1 fruit fly cellular context compared by ENCODE assay signal in the genomic region with DNA sequence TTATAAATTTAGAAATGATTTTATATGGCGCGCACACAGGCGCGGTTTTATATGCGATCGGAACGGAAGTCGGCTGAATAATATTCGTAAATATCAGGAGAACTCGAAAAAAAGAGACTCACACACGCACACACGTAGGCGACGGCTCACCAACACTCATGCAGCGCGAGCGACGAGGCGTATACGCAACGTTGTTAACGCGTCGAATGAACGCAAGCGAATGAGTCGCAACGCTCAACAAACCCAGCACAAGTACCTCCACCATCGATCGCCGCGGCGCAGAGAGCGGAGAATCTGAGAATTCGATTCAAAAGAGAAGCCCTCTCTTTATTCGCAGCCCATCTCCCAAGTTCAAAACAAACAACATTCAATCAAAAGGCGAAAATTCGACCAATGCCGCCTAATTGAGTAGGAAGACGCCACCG.
TF ChIP-seq lines count a peak whose summit lies in the region.

No protein-coding gene starts in this region.

TF ChIP-seq in whole organism, embryonic, 481 proteins besides CTCF, POLR2A, EP300 and RAD21 (continued from another document and continues in another):
- peak; percentile 47; the same call in 1 of the 2 replicates for TF ChIP-seq sna (GFP tag; IDR thresholded peaks at IDR 0.05; lab: Robert Waterston, UW; ENCODE audit: partially characterized antibody)
- no peak for TF ChIP-seq trh (GFP tag; optimal IDR thresholded peaks at IDR 0.05; lab: Kevin White, UChicago)
- peak in 1 of 2 experiments; percentile 31 for TF ChIP-seq crp (GFP tag; optimal IDR thresholded peaks at IDR 0.05; lab: Kevin White, UChicago)
- peak; percentile 60; the same call in 1 of the 3 replicates for TF ChIP-seq CG34422 (GFP tag; IDR thresholded peaks at IDR 0.05; lab: Robert Waterston, UW)
- peak; percentile 47 for TF ChIP-seq CG17912 (GFP tag; optimal IDR thresholded peaks at IDR 0.05; lab: Kevin White, UChicago)
- TF ChIP-seq ftz-f1 (GFP tag; optimal IDR thresholded peaks at IDR 0.05; lab: Kevin White, UChicago) = peak; percentile 77
- peak; percentile 76 for TF ChIP-seq caup (GFP tag; optimal IDR thresholded peaks at IDR 0.05; lab: Kevin White, UChicago; ENCODE audit: severe bottlenecking)
- peak; percentile 52 for TF ChIP-seq slbo (GFP tag; IDR thresholded peaks at IDR 0.05; lab: Robert Waterston, UW)
- no peak for TF ChIP-seq H15 (GFP tag; IDR thresholded peaks at IDR 0.05; lab: Robert Waterston, UW)
- TF ChIP-seq Neu2 (GFP tag; optimal IDR thresholded peaks at IDR 0.05; lab: Kevin White, UChicago; ENCODE audit: borderline replicate concordance) = no peak
- no peak for TF ChIP-seq Optix (GFP tag; IDR thresholded peaks at IDR 0.05; lab: Robert Waterston, UW)
- peak; percentile 97 for TF ChIP-seq CG3163 (GFP tag; optimal IDR thresholded peaks at IDR 0.05; lab: Kevin White, UChicago)
- TF ChIP-seq gsb (GFP tag; IDR thresholded peaks at IDR 0.05; lab: Robert Waterston, UW) = 0 out of 2 replicates have a peak, but pooled peaks have one; percentile 39
- TF ChIP-seq CG8281 (tag; optimal IDR thresholded peaks at IDR 0.05; lab: Kevin White, UChicago) = no peak
- no peak for TF ChIP-seq p53 (GFP tag; optimal IDR thresholded peaks at IDR 0.05; lab: Kevin White, UChicago)
- no peak for TF ChIP-seq fd3F (GFP tag; optimal IDR thresholded peaks at IDR 0.05; lab: Kevin White, UChicago)
- TF ChIP-seq CHES-1-like (GFP tag; optimal IDR thresholded peaks at IDR 0.05; lab: Kevin White, UChicago) = peak; percentile 35
- peak; percentile 32 for TF ChIP-seq CG6813 (GFP tag; optimal IDR thresholded peaks at IDR 0.05; lab: Kevin White, UChicago)
- TF ChIP-seq CrebB (tag; optimal IDR thresholded peaks at IDR 0.05; lab: Kevin White, UChicago) = peak; percentile 72
- TF ChIP-seq CG7556 (GFP tag; optimal IDR thresholded peaks at IDR 0.05; lab: Kevin White, UChicago) = no peak
- TF ChIP-seq NC2β (GFP tag; optimal IDR thresholded peaks at IDR 0.05; lab: Kevin White, UChicago) = peak; percentile 10
- no peak for TF ChIP-seq Sin3A (optimal IDR thresholded peaks at IDR 0.05; lab: Kevin White, UChicago)
- peak; percentile 8 for TF ChIP-seq CG12236 (GFP tag; optimal IDR thresholded peaks at IDR 0.05; lab: Kevin White, UChicago)
- peak; percentile 60; the same call in 1 of the 3 replicates for TF ChIP-seq Opbp (GFP tag; IDR thresholded peaks at IDR 0.05; lab: Robert Waterston, UW; ENCODE audit: partially characterized antibody)
- peak; percentile 72 for TF ChIP-seq Adf1 (GFP tag; IDR thresholded peaks at IDR 0.05; lab: Robert Waterston, UW)
- peak; percentile 50 for TF ChIP-seq HLHmδ (GFP tag; optimal IDR thresholded peaks at IDR 0.05; lab: Kevin White, UChicago)
- TF ChIP-seq dpn (GFP tag; optimal IDR thresholded peaks at IDR 0.05; lab: Kevin White, UChicago) = peak; percentile 11 to 39
- no peak for TF ChIP-seq Poxn (GFP tag; IDR thresholded peaks at IDR 0.05; lab: Robert Waterston, UW)
- peak in 1 of 2 experiments; percentile 10 for TF ChIP-seq Hr78 (GFP tag; optimal IDR thresholded peaks at IDR 0.05; lab: Kevin White, UChicago)
- TF ChIP-seq CG1792 (GFP tag; optimal IDR thresholded peaks at IDR 0.05; lab: Kevin White, UChicago) = peak; percentile 9
- no peak for TF ChIP-seq tio (GFP tag; optimal IDR thresholded peaks at IDR 0.05; lab: Kevin White, UChicago)
- TF ChIP-seq CG42726 (GFP tag; IDR thresholded peaks at IDR 0.05; lab: Robert Waterston, UW; ENCODE audit: partially characterized antibody) = peak; percentile 69
- 0 out of 2 replicates have a peak, but pooled peaks have one; percentile 28 for TF ChIP-seq ara (GFP tag; IDR thresholded peaks at IDR 0.05; lab: Robert Waterston, UW)
- no peak for TF ChIP-seq ind (GFP tag; optimal IDR thresholded peaks at IDR 0.05; lab: Kevin White, UChicago)
- peak; percentile 35 for TF ChIP-seq CG12659 (GFP tag; optimal IDR thresholded peaks at IDR 0.05; lab: Kevin White, UChicago)
- TF ChIP-seq sqz (GFP tag; optimal IDR thresholded peaks at IDR 0.05; lab: Kevin White, UChicago) = peak; percentile 55
- TF ChIP-seq lov (optimal IDR thresholded peaks at IDR 0.05; lab: Kevin White, UChicago) = no peak
- peak; percentile 64; the same call in 1 of the 3 replicates for TF ChIP-seq lov (GFP tag; IDR thresholded peaks at IDR 0.05; lab: Robert Waterston, UW)
- TF ChIP-seq HmgZ (tag; optimal IDR thresholded peaks at IDR 0.05; lab: Kevin White, UChicago) = peak; percentile 78
- no peak for TF ChIP-seq D (optimal IDR thresholded peaks at IDR 0.05; lab: Kevin White, UChicago)
- no peak for TF ChIP-seq D (GFP tag; optimal IDR thresholded peaks at IDR 0.05; lab: Kevin White, UChicago)
- peak; percentile 60 for TF ChIP-seq CG34224 (GFP tag; IDR thresholded peaks at IDR 0.05; lab: Robert Waterston, UW; ENCODE audit: partially characterized antibody)
- TF ChIP-seq ac (GFP tag; optimal IDR thresholded peaks at IDR 0.05; lab: Kevin White, UChicago) = no peak
- TF ChIP-seq toy (GFP tag; IDR thresholded peaks at IDR 0.05; lab: Robert Waterston, UW) = 0 out of 2 replicates have a peak, but pooled peaks have one; percentile 22
- no peak for TF ChIP-seq Xbp1 (GFP tag; optimal IDR thresholded peaks at IDR 0.05; lab: Kevin White, UChicago)
- TF ChIP-seq CG13296 (GFP tag; optimal IDR thresholded peaks at IDR 0.05; lab: Kevin White, UChicago) = peak; percentile 68
- no peak for TF ChIP-seq lmd (GFP tag; IDR thresholded peaks at IDR 0.05; lab: Robert Waterston, UW)
- TF ChIP-seq CG2120 (GFP tag; optimal IDR thresholded peaks at IDR 0.05; lab: Kevin White, UChicago) = peak; percentile 43
- TF ChIP-seq Atf6 (GFP tag; IDR thresholded peaks at IDR 0.05; lab: Robert Waterston, UW) = peak; percentile 73
- no peak for TF ChIP-seq pum (GFP tag; optimal IDR thresholded peaks at IDR 0.05; lab: Kevin White, UChicago)
- TF ChIP-seq Pdp1 (GFP tag; optimal IDR thresholded peaks at IDR 0.05; lab: Kevin White, UChicago) = peak; percentile 1 to 63
- peak; percentile 89 for TF ChIP-seq chm (GFP tag; IDR thresholded peaks at IDR 0.05; lab: Robert Waterston, UW)
- peak; percentile 30 for TF ChIP-seq dmrt99B (tag; optimal IDR thresholded peaks at IDR 0.05; lab: Kevin White, UChicago)
- peak; percentile 45 for TF ChIP-seq disco-r (GFP tag; optimal IDR thresholded peaks at IDR 0.05; lab: Kevin White, UChicago)
- peak; percentile 77 for TF ChIP-seq sr (GFP tag; IDR thresholded peaks at IDR 0.05; lab: Robert Waterston, UW)
- no peak for TF ChIP-seq D19B (GFP tag; optimal IDR thresholded peaks at IDR 0.05; lab: Kevin White, UChicago)
- TF ChIP-seq bsh (GFP tag; optimal IDR thresholded peaks at IDR 0.05; lab: Kevin White, UChicago) = peak in 1 of 2 experiments; percentile 30
- TF ChIP-seq CG2116 (GFP tag; optimal IDR thresholded peaks at IDR 0.05; lab: Kevin White, UChicago) = no peak
- TF ChIP-seq yki (optimal IDR thresholded peaks at IDR 0.05; lab: Kevin White, UChicago) = peak; percentile 31
- peak; percentile 3 for TF ChIP-seq CG4282 (GFP tag; optimal IDR thresholded peaks at IDR 0.05; lab: Kevin White, UChicago)
- TF ChIP-seq CG32532 (GFP tag; IDR thresholded peaks at IDR 0.05; lab: Robert Waterston, UW) = peak; percentile 77
- peak; percentile 84 for TF ChIP-seq ci (GFP tag; IDR thresholded peaks at IDR 0.05; lab: Robert Waterston, UW)
- peak; percentile 52 for TF ChIP-seq Hey (tag; optimal IDR thresholded peaks at IDR 0.05; lab: Kevin White, UChicago)
- TF ChIP-seq CG7963 (GFP tag; IDR thresholded peaks at IDR 0.05; lab: Robert Waterston, UW; ENCODE audit: partially characterized antibody) = no peak
- peak; percentile 59 for TF ChIP-seq CG1233 (GFP tag; optimal IDR thresholded peaks at IDR 0.05; lab: Kevin White, UChicago)
- TF ChIP-seq Drgx (GFP tag; IDR thresholded peaks at IDR 0.05; lab: Robert Waterston, UW) = 0 out of 2 replicates have a peak, but pooled peaks have one; percentile 17
- TF ChIP-seq MTF-1 (GFP tag; optimal IDR thresholded peaks at IDR 0.05; lab: Kevin White, UChicago; ENCODE audit: borderline replicate concordance) = peak; percentile 72
- no peak for TF ChIP-seq CG9215 (GFP tag; IDR thresholded peaks at IDR 0.05; lab: Robert Waterston, UW)
- TF ChIP-seq Awh (GFP tag; IDR thresholded peaks at IDR 0.05; lab: Robert Waterston, UW) = peak; percentile 59; the same call in 1 of the 2 replicates
- peak; percentile 18 for TF ChIP-seq CG10147 (GFP tag; optimal IDR thresholded peaks at IDR 0.05; lab: Kevin White, UChicago)
- no peak for TF ChIP-seq fd96Cb (tag; optimal IDR thresholded peaks at IDR 0.05; lab: Kevin White, UChicago)
- TF ChIP-seq E2f1 (GFP tag; IDR thresholded peaks at IDR 0.05; lab: Robert Waterston, UW) = 0 out of 2 replicates have a peak, but pooled peaks have one; percentile 30
- TF ChIP-seq run (tag; optimal IDR thresholded peaks at IDR 0.05; lab: Kevin White, UChicago) = no peak
- TF ChIP-seq NFAT (GFP tag; IDR thresholded peaks at IDR 0.05; lab: Robert Waterston, UW) = peak; percentile 78
- peak; percentile 10 for TF ChIP-seq pfk (GFP tag; optimal IDR thresholded peaks at IDR 0.05; lab: Kevin White, UChicago)
- peak; percentile 34; the same call in 1 of the 2 replicates for TF ChIP-seq Xrp1 (GFP tag; IDR thresholded peaks at IDR 0.05; lab: Robert Waterston, UW)
- no peak for TF ChIP-seq CG13123 (GFP tag; optimal IDR thresholded peaks at IDR 0.05; lab: Kevin White, UChicago)
- no peak for TF ChIP-seq Rx (GFP tag; IDR thresholded peaks at IDR 0.05; lab: Robert Waterston, UW)
- peak; percentile 55; the same call in 2 of the 4 replicates for TF ChIP-seq Dll (GFP tag; IDR thresholded peaks at IDR 0.05; lab: Robert Waterston, UW; ENCODE audit: partially characterized antibody)
- TF ChIP-seq sob (GFP tag; IDR thresholded peaks at IDR 0.05; lab: Robert Waterston, UW) = peak; percentile 68; the same call in 1 of the 2 replicates
- 0 out of 2 replicates have a peak, but pooled peaks have one; percentile 41 for TF ChIP-seq hbn (GFP tag; IDR thresholded peaks at IDR 0.05; lab: Robert Waterston, UW; ENCODE audit: partially characterized antibody)
- peak; percentile 37 for TF ChIP-seq CG3847 (GFP tag; IDR thresholded peaks at IDR 0.05; lab: Robert Waterston, UW)
- TF ChIP-seq CG14014 (GFP tag; IDR thresholded peaks at IDR 0.05; lab: Robert Waterston, UW) = peak; percentile 44; the same call in 1 of the 2 replicates
- peak; percentile 62 for TF ChIP-seq Nf-YC (tag; optimal IDR thresholded peaks at IDR 0.05; lab: Kevin White, UChicago)
- TF ChIP-seq grn (GFP tag; optimal IDR thresholded peaks at IDR 0.05; lab: Kevin White, UChicago) = peak; percentile 31
- peak; percentile 34; the same call in 1 of the 2 replicates for TF ChIP-seq Ravus (GFP tag; IDR thresholded peaks at IDR 0.05; lab: Robert Waterston, UW)
- TF ChIP-seq Side (GFP tag; optimal IDR thresholded peaks at IDR 0.05; lab: Kevin White, UChicago) = peak; percentile 54
- TF ChIP-seq CG1529 (GFP tag; optimal IDR thresholded peaks at IDR 0.05; lab: Kevin White, UChicago) = no peak
- no peak for TF ChIP-seq Ada2b (GFP tag; IDR thresholded peaks at IDR 0.05; lab: Robert Waterston, UW)
- peak; percentile 28 for TF ChIP-seq CG18619 (GFP tag; optimal IDR thresholded peaks at IDR 0.05; lab: Kevin White, UChicago)
- TF ChIP-seq row (GFP tag; IDR thresholded peaks at IDR 0.05; lab: Robert Waterston, UW) = peak; percentile 38; the same call in 1 of the 3 replicates
- TF ChIP-seq CG5245 (GFP tag; optimal IDR thresholded peaks at IDR 0.05; lab: Kevin White, UChicago) = no peak
- peak; percentile 62; the same call in 1 of the 2 replicates for TF ChIP-seq bowl (GFP tag; IDR thresholded peaks at IDR 0.05; lab: Robert Waterston, UW)
- TF ChIP-seq fd64A (GFP tag; optimal IDR thresholded peaks at IDR 0.05; lab: Kevin White, UChicago) = peak; percentile 2
- no peak for TF ChIP-seq tll (GFP tag; optimal IDR thresholded peaks at IDR 0.05; lab: Kevin White, UChicago)
- TF ChIP-seq CG17385 (GFP tag; optimal IDR thresholded peaks at IDR 0.05; lab: Kevin White, UChicago) = peak; percentile 52
- TF ChIP-seq Jarid2 (GFP tag; optimal IDR thresholded peaks at IDR 0.05; lab: Kevin White, UChicago) = peak; percentile 97
- peak; percentile 75 for TF ChIP-seq mirr (GFP tag; optimal IDR thresholded peaks at IDR 0.05; lab: Kevin White, UChicago)
- TF ChIP-seq corto (GFP tag; optimal IDR thresholded peaks at IDR 0.05; lab: Kevin White, UChicago) = peak; percentile 30
- TF ChIP-seq Dip3 (GFP tag; optimal IDR thresholded peaks at IDR 0.05; lab: Kevin White, UChicago) = peak; percentile 22
- peak; percentile 10 for TF ChIP-seq D19A (tag; optimal IDR thresholded peaks at IDR 0.05; lab: Kevin White, UChicago)
- TF ChIP-seq CG15514 (GFP tag; optimal IDR thresholded peaks at IDR 0.05; lab: Kevin White, UChicago) = peak; percentile 65
- TF ChIP-seq lola (GFP tag; optimal IDR thresholded peaks at IDR 0.05; lab: Kevin White, UChicago) = peak in 1 of 3 experiments; percentile 42
- TF ChIP-seq Bgb (GFP tag; IDR thresholded peaks at IDR 0.05; lab: Robert Waterston, UW; ENCODE audit: partially characterized antibody) = peak; percentile 78
- TF ChIP-seq CG10209 (GFP tag; optimal IDR thresholded peaks at IDR 0.05; lab: Kevin White, UChicago) = peak; percentile 14
- TF ChIP-seq tna (GFP tag; IDR thresholded peaks at IDR 0.05; lab: Robert Waterston, UW; ENCODE audit: partially characterized antibody) = peak; percentile 71
- TF ChIP-seq CG10979 (tag; optimal IDR thresholded peaks at IDR 0.05; lab: Kevin White, UChicago) = no peak
- TF ChIP-seq ranshi (GFP tag; IDR thresholded peaks at IDR 0.05; lab: Robert Waterston, UW) = peak; percentile 52; the same call in 1 of the 2 replicates
- peak; percentile 5 for TF ChIP-seq CG9609 (GFP tag; optimal IDR thresholded peaks at IDR 0.05; lab: Kevin White, UChicago)
- TF ChIP-seq CG12769 (tag; optimal IDR thresholded peaks at IDR 0.05; lab: Kevin White, UChicago) = peak; percentile 62
- TF ChIP-seq seq (GFP tag; IDR thresholded peaks at IDR 0.05; lab: Robert Waterston, UW) = peak; percentile 36; the same call in 1 of the 2 replicates
- TF ChIP-seq onecut (GFP tag; IDR thresholded peaks at IDR 0.05; lab: Robert Waterston, UW) = peak; percentile 68
- peak; percentile 22 for TF ChIP-seq pho (GFP tag; optimal IDR thresholded peaks at IDR 0.05; lab: Kevin White, UChicago)
- TF ChIP-seq abd-A (tag; optimal IDR thresholded peaks at IDR 0.05; lab: Kevin White, UChicago) = peak; percentile 87
- TF ChIP-seq stc (GFP tag; IDR thresholded peaks at IDR 0.05; lab: Robert Waterston, UW) = peak; percentile 72; the same call in 1 of the 2 replicates
- TF ChIP-seq Hr39 (optimal IDR thresholded peaks at IDR 0.05; lab: Kevin White, UChicago) = no peak
- peak; percentile 11 for TF ChIP-seq CG11723 (GFP tag; optimal IDR thresholded peaks at IDR 0.05; lab: Kevin White, UChicago)
- TF ChIP-seq twi (tag; optimal IDR thresholded peaks at IDR 0.05; lab: Kevin White, UChicago) = no peak
- TF ChIP-seq Rfx (GFP tag; IDR thresholded peaks at IDR 0.05; lab: Robert Waterston, UW) = peak; percentile 68; the same call in 1 of the 2 replicates
- peak; percentile 33 for TF ChIP-seq grau (tag; optimal IDR thresholded peaks at IDR 0.05; lab: Kevin White, UChicago)
